Fruit fly (Drosophila melanogaster): Measurements from ENCODE around the gene CG33783.
A peak's percentile ranks its signal among the peaks of the same experiment; 100 is the strongest.

CG33783 gene

dm6 chr3R:10111815-10112185, 45.2 kb downstream of the CG33783 start:
- TF ChIP-seq CrebA (GFP tag; optimal IDR thresholded peaks at IDR 0.05; ENCODE audit: borderline replicate concordance) (no peak), Myc (optimal IDR thresholded peaks at IDR 0.05) (no peak), CG32264 (GFP tag; optimal IDR thresholded peaks at IDR 0.05) (no peak), Vsx2 (GFP tag; optimal IDR thresholded peaks at IDR 0.05; ENCODE audit: partially characterized antibody) (no peak), fru (GFP tag; optimal IDR thresholded peaks at IDR 0.05) (peak; percentile 20), N (GFP tag; optimal IDR thresholded peaks at IDR 0.05) (no peak), tai (GFP tag; optimal IDR thresholded peaks at IDR 0.05) (no peak), foxo (GFP tag; optimal IDR thresholded peaks at IDR 0.05) (peak in 1 of 2 experiments; percentile 46), Sp1 (GFP tag; optimal IDR thresholded peaks at IDR 0.05) (peak; percentile 14), psq (GFP tag; optimal IDR thresholded peaks at IDR 0.05) (no peak), usp (GFP tag; optimal IDR thresholded peaks at IDR 0.05) (no peak), CG9705 (GFP tag; optimal IDR thresholded peaks at IDR 0.05) (no peak), ey (GFP tag; optimal IDR thresholded peaks at IDR 0.05) (no peak), Hr78 (GFP tag; optimal IDR thresholded peaks at IDR 0.05) (no peak), lola (GFP tag; optimal IDR thresholded peaks at IDR 0.05) (no peak), br (GFP tag; optimal IDR thresholded peaks at IDR 0.05) (no peak), sage (GFP tag; optimal IDR thresholded peaks at IDR 0.05) (no peak), jim (GFP tag; optimal IDR thresholded peaks at IDR 0.05) (no peak), rgr (GFP tag; optimal IDR thresholded peaks at IDR 0.05) (peak; percentile 20), pan (optimal IDR thresholded peaks at IDR 0.05) (no peak), woc (GFP tag; optimal IDR thresholded peaks at IDR 0.05) (no peak), HLH106 (tag; optimal IDR thresholded peaks at IDR 0.05) (peak; percentile 24)

DNA sequence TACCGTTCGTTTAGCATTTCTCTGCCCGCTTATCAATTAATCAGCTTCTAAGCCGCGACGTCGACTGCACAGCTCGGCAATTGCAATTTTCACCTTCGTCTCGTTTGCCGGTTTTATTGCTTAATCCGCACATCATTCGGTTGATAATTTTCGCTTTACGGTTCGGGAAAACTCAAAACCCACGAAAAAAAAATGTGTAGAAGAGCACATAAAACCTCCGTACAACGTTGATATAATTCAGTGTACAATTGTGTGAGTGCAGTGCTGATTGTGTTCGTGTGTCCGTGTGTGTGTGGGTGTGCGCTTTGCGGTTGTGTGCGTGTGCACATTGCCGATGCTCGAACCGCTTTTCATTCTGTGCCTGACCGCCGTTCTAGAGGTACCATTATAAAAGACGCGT, 45.6 kb downstream of the CG33783 start, which contains the start of gene CAH7:
TSS of gene CAH7 (plus strand) at position 43 of the 400 bp plus-strand sequence.
- TF ChIP-seq Hnf4 (GFP tag; optimal IDR thresholded peaks at IDR 0.05) (no peak), Sp1 (GFP tag; optimal IDR thresholded peaks at IDR 0.05) (no peak)

- TF ChIP-seq fru (GFP tag; optimal IDR thresholded peaks at IDR 0.05) (no peak), sv (GFP tag; optimal IDR thresholded peaks at IDR 0.05) (no peak), Hnf4 (GFP tag; optimal IDR thresholded peaks at IDR 0.05) (no peak), Mio (GFP tag; optimal IDR thresholded peaks at IDR 0.05) (no peak), rgr (GFP tag; optimal IDR thresholded peaks at IDR 0.05) (no peak), HLH106 (tag; optimal IDR thresholded peaks at IDR 0.05) (no peak), dsf (GFP tag; optimal IDR thresholded peaks at IDR 0.05; ENCODE audit: borderline replicate concordance) (no peak), pan (optimal IDR thresholded peaks at IDR 0.05) (no peak), CG32264 (GFP tag; optimal IDR thresholded peaks at IDR 0.05) (no peak)
Measured at dm6 chr3R:10113746-10114145, 47.2 kb downstream of the CG33783 start.

DNA sequence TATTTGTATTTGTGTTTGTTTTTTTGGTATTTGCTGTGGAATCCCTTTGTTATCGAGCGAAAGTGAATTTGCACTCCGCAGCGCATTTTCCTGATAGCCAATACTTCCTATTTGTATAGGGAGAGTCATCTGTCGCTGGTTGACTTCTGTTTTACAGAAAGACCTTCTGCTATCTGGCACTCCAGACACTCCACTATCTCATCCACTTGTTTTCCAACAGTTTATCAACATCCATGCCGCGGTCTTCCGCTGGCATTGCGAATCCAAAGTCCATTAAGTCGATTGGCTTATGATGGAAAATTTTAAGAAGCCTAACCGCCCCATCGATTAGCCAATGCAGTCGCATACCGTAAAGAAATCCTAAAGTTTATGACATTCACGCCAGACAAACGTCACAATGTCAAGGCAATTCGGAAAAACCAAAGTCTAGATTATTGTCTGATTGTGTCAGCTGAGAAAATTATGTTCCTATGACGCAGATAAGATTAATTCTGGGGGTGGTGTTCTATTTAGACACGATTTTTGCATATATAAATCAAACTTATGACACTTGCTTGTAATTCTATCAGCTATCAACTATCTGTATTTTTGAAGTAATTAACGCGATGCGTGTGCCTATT, 48.5 kb downstream of the CG33783 start:
- TF ChIP-seq fru (GFP tag; optimal IDR thresholded peaks at IDR 0.05) (no peak), Vsx2 (GFP tag; optimal IDR thresholded peaks at IDR 0.05; ENCODE audit: partially characterized antibody) (no peak), h (GFP tag; optimal IDR thresholded peaks at IDR 0.05) (no peak), Hnf4 (GFP tag; optimal IDR thresholded peaks at IDR 0.05) (no peak), Dif (GFP tag; optimal IDR thresholded peaks at IDR 0.05; ENCODE audit: partially characterized antibody) (no peak), dsf (GFP tag; optimal IDR thresholded peaks at IDR 0.05; ENCODE audit: borderline replicate concordance) (no peak), br (GFP tag; optimal IDR thresholded peaks at IDR 0.05) (no peak), dmrt93B (GFP tag; optimal IDR thresholded peaks at IDR 0.05) (no peak), HLH106 (tag; optimal IDR thresholded peaks at IDR 0.05) (no peak), GATAd (GFP tag; optimal IDR thresholded peaks at IDR 0.05) (no peak), rgr (GFP tag; optimal IDR thresholded peaks at IDR 0.05) (no peak), usp (GFP tag; optimal IDR thresholded peaks at IDR 0.05) (no peak)

DNA sequence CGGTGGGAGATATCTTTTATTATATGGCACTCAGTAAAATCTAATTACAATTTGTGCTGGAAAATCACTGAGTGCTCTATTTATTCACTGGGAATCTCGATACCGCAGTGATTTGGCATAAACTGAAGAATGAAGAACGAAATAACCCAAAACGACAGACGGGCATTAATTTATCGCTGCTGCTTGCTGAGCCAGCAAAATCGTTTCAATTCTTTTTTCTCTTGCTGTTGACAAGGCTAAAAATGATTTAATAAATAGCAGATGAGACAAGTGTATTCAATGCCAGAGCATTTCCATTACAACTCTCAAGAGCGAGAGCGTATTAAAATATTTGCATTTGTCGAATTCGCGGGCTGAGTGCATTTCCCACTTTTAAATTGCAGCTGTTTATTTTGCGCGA, 49.2 kb downstream of the CG33783 start:
- no peak for TF ChIP-seq ey (GFP tag; optimal IDR thresholded peaks at IDR 0.05)
- TF ChIP-seq N (GFP tag; optimal IDR thresholded peaks at IDR 0.05) = no peak
- TF ChIP-seq fru (GFP tag; optimal IDR thresholded peaks at IDR 0.05) = no peak
- TF ChIP-seq CG32264 (GFP tag; optimal IDR thresholded peaks at IDR 0.05) = no peak
- TF ChIP-seq Hr78 (GFP tag; optimal IDR thresholded peaks at IDR 0.05) = no peak
- TF ChIP-seq dmrt93B (GFP tag; optimal IDR thresholded peaks at IDR 0.05) = no peak
- TF ChIP-seq Jra (GFP tag; optimal IDR thresholded peaks at IDR 0.05) = no peak
- TF ChIP-seq OdsH (GFP tag; optimal IDR thresholded peaks at IDR 0.05) = no peak
- no peak for TF ChIP-seq lola (GFP tag; optimal IDR thresholded peaks at IDR 0.05)
- no peak for TF ChIP-seq Dif (GFP tag; optimal IDR thresholded peaks at IDR 0.05; ENCODE audit: partially characterized antibody)

Data from whole organism, wandering third instar larva.